Worm (Caenorhabditis elegans) whole organism, early embryonic: ENCODE measurements around the gene ttll-15.

ENCODE experiments used
- B0310.2 ChIP-seq: sonication (generic microtip); optimal IDR thresholded peaks from 2 replicates; lab custom pipeline; 2016; ENCODE audit warnings: mild to moderate bottlenecking, missing genetic modification characterization, missing compliant biosample characterization
- aly-1 ChIP-seq: sonication (generic microtip); optimal IDR thresholded peaks from 2 replicates; lab custom pipeline; 2016; ENCODE audit warnings: missing genetic modification characterization, missing compliant biosample characterization
- ama-1 ChIP-seq: fragments of 150-350 bp; optimal IDR thresholded peaks from 2 replicates; lab custom pipeline; 2014
- ceh-13 ChIP-seq: fragments of 200-800 bp; sonication (Bioruptor generic); optimal IDR thresholded peaks from 2 replicates; lab custom pipeline; 2018; ENCODE audit warnings: mild to moderate bottlenecking, missing genetic modification characterization, missing compliant biosample characterization
- ceh-36 ChIP-seq: sonication (generic microtip); optimal IDR thresholded peaks from 2 replicates; lab custom pipeline; 2016; ENCODE audit warnings: missing genetic modification characterization, inconsistent platforms, missing compliant biosample characterization
- ets-7 ChIP-seq: sonication (generic microtip); optimal IDR thresholded peaks from 2 replicates; lab custom pipeline; 2016; ENCODE audit warnings: missing genotype, missing genetic modification characterization, missing compliant biosample characterization
- flt-1 ChIP-seq: fragments of 200-800 bp; sonication (Bioruptor generic); IDR thresholded peaks from 2 replicates; pipeline ENCODE4 v1.3.6; 2022; ENCODE audit warnings: missing genetic modification characterization, missing compliant biosample characterization
- hmbx-1 ChIP-seq: sonication (generic microtip); optimal IDR thresholded peaks from 2 replicates; lab custom pipeline; 2016; ENCODE audit warnings: mild to moderate bottlenecking, missing genetic modification characterization, missing compliant biosample characterization
- hmg-4 ChIP-seq: fragments of 200-800 bp; sonication (Bioruptor generic); optimal IDR thresholded peaks from 2 replicates; lab custom pipeline; 2018; ENCODE audit warnings: mild to moderate bottlenecking, missing genetic modification characterization, missing compliant biosample characterization
- pes-1 ChIP-seq: fragments of 200-800 bp; sonication (Bioruptor generic); IDR thresholded peaks from 2 replicates; pipeline ENCODE4 v1.3.6; 2022; ENCODE audit warnings: missing genetic modification reagents, missing genetic modification characterization, missing compliant biosample characterization
- scrt-1 ChIP-seq: fragments of 200-800 bp; sonication (Bioruptor generic); IDR thresholded peaks from 2 replicates; pipeline ENCODE4 v1.3.6; 2022; ENCODE audit warnings: missing genetic modification characterization, missing compliant biosample characterization
- sea-1 ChIP-seq: fragments of 200-800 bp; sonication (Bioruptor generic); conservative IDR thresholded peaks from 2 replicates; pipeline ENCODE4 v1.3.6; 2022; ENCODE audit warnings: missing genetic modification characterization, missing compliant biosample characterization
- tbx-37 ChIP-seq: fragments of 200-800 bp; sonication (Bioruptor generic); conservative IDR thresholded peaks from 2 replicates; pipeline ENCODE4 v1.3.6; 2022; ENCODE audit warnings: missing genetic modification reagents, missing genetic modification characterization, missing compliant biosample characterization
- tra-4 ChIP-seq: sonication (generic microtip); optimal IDR thresholded peaks from 2 replicates; lab custom pipeline; 2017; ENCODE audit warnings: missing genetic modification characterization, missing compliant biosample characterization

DNA sequence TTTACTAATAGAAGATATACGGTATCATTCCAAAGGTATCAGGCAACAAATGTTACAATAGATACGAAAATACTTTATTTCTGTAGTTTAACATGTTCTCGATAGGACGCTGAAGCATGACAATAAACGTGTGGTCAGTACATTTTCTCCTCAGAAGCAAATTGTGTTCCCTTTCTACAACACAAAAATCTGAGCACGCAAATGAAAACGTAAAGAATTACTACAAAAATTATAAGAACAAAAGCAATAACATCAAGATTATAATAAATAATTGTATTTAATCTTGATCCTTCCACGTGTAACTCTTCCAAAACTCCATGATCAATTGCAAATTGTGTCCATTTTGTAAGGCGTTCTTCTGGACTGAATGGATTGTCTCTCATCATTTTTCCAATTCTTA lies 21.4 kb downstream of the ttll-15 start:
- no peak for TF ChIP-seq ama-1 (lab: Kevin White, UChicago)
- no peak for TF ChIP-seq pes-1
- TF ChIP-seq tbx-37: no peak
- no peak for TF ChIP-seq ceh-13 (GFP tag; lab: Kevin White, UChicago)
- no peak for TF ChIP-seq B0310.2 (tag; lab: Kevin White, UChicago)
- no peak for TF ChIP-seq aly-1 (tag; lab: Kevin White, UChicago)
- TF ChIP-seq scrt-1 (GFP tag; lab: Robert Waterston, UW): no peak
- TF ChIP-seq hmg-4 (GFP tag; lab: Kevin White, UChicago): no peak
- no peak for TF ChIP-seq hmbx-1 (tag; lab: Kevin White, UChicago)
- no peak for TF ChIP-seq sea-1 (GFP tag; lab: Robert Waterston, UW)
- TF ChIP-seq flt-1 (GFP tag; lab: Robert Waterston, UW): no peak
- TF ChIP-seq tra-4 (tag; lab: Kevin White, UChicago): no peak
- TF ChIP-seq ets-7 (tag; lab: Kevin White, UChicago): no peak
- TF ChIP-seq ceh-36: no peak
